Worm (Caenorhabditis elegans): ENCODE data around the gene fip-7.

DNA sequence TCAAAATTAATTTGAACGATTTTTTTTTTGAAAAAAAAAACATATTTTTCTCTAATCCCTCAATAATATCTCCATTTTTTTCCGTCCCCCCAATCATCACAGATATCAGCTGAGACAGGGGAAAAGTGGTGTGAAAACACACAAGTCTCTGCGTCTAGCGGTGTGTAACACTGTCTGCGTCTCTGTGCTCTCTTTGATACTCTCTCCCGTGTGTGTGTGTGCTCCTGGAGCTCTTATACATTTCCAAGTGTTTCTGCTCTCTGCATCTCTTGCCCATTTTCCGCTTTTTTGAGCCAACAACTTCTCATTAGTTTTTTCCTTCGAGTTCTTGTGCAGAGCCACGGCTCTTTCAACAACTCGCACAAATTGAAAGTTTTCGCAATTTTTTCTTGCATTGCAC lies 37.6 kb downstream of the fip-7 start:
- TF ChIP-seq ztf-11 (tag; optimal IDR thresholded peaks at IDR 0.05) (no peak), grh-1 (GFP tag; IDR thresholded peaks at IDR 0.05) (no peak), snpc-4 (tag; optimal IDR thresholded peaks at IDR 0.05) (peak; percentile 40), nhr-28 (tag; optimal IDR thresholded peaks at IDR 0.05) (no peak), fkh-8 (tag; optimal IDR thresholded peaks at IDR 0.05) (peak; percentile 74), ceh-82 (tag; optimal IDR thresholded peaks at IDR 0.05) (peak in 2 of 3 experiments; percentile 41 to 71), sptf-1 (tag; optimal IDR thresholded peaks at IDR 0.05) (no peak), mdl-1 (tag; optimal IDR thresholded peaks at IDR 0.05) (no peak), efl-1 (optimal IDR thresholded peaks at IDR 0.05) (peak; percentile 53 to 61), efl-1 (GFP tag; optimal IDR thresholded peaks at IDR 0.05 in 1 of 2) (peak; percentile 13 to 92), lsy-2 (tag; optimal IDR thresholded peaks at IDR 0.05) (peak; percentile 57 to 80), sox-4 (tag; optimal IDR thresholded peaks at IDR 0.05) (no peak)
